Fruit fly (Drosophila melanogaster) whole organism, embryonic: Measurements from ENCODE around the gene obst-B.

Source experiments
- Antp ChIP-seq: fragments of 200-800 bp; sonication (Bioruptor generic); optimal IDR thresholded peaks from 3 replicates; lab custom pipeline; 2016; ENCODE audit warnings: missing biosample characterization, missing genetic modification characterization
- Awh ChIP-seq: fragments of 200-800 bp; sonication (Bioruptor generic); IDR thresholded peaks from 2 replicates; pipeline ENCODE4, ENCODE4 v1.3.6; 2022; ENCODE audit warnings: missing biosample characterization, missing genetic modification characterization
- BEAF-32 ChIP-seq: fragments of 200-800 bp; sonication (Bioruptor generic); optimal IDR thresholded peaks from 3 replicates; lab custom pipeline; 2017; ENCODE audit warnings: missing biosample characterization, missing genetic modification characterization, mild to moderate bottlenecking, moderate library complexity, missing genetic modification reagents
- Blimp-1 ChIP-seq: fragments of 200-800 bp; sonication (Bioruptor generic); optimal IDR thresholded peaks from 3 replicates; lab custom pipeline; 2018; ENCODE audit warnings: missing biosample characterization, missing genetic modification characterization, mild to moderate bottlenecking, moderate library complexity, missing genetic modification reagents
- CG10565 ChIP-seq: fragments of 200-800 bp; sonication (Bioruptor generic); optimal IDR thresholded peaks from 3 replicates; lab custom pipeline; 2016; ENCODE audit warnings: missing biosample characterization, mild to moderate bottlenecking, missing genetic modification characterization
- CG11085 ChIP-seq: fragments of 200-800 bp; sonication (Bioruptor generic); IDR thresholded peaks from 2 replicates; pipeline ENCODE4 v1.3.6; 2022; ENCODE audit warnings: missing biosample characterization, missing genetic modification characterization
- CG11456 ChIP-seq: fragments of 200-800 bp; sonication (Bioruptor generic); IDR thresholded peaks from 3 replicates; pipeline ENCODE4 v1.3.6; 2022; ENCODE audit warnings: missing biosample characterization, missing genetic modification characterization
- CG12942 ChIP-seq: fragments of 200-800 bp; sonication (Bioruptor generic); optimal IDR thresholded peaks from 3 replicates; lab custom pipeline; 2016; ENCODE audit warnings: missing biosample characterization, missing genetic modification characterization
- CG13624 ChIP-seq: fragments of 200-800 bp; sonication (Bioruptor generic); optimal IDR thresholded peaks from 2 replicates; lab custom pipeline; 2016; ENCODE audit warnings: missing biosample characterization, missing genetic modification characterization
- CG13775 ChIP-seq: fragments of 200-800 bp; sonication (Bioruptor generic); optimal IDR thresholded peaks from 3 replicates; lab custom pipeline; 2017; ENCODE audit warnings: missing biosample characterization, mild to moderate bottlenecking, missing genetic modification characterization
- CG13894 ChIP-seq: fragments of 200-800 bp; sonication (Bioruptor generic); optimal IDR thresholded peaks from 3 replicates; lab custom pipeline; 2018; ENCODE audit warnings: missing biosample characterization, mild to moderate bottlenecking, missing genetic modification characterization, moderate library complexity
- CG14667 ChIP-seq: fragments of 200-800 bp; sonication (Bioruptor generic); IDR thresholded peaks from 2 replicates; pipeline ENCODE4 v1.3.6; 2022; ENCODE audit warnings: missing biosample characterization, missing genetic modification characterization
- CG2116 ChIP-seq: fragments of 200-800 bp; sonication (Bioruptor generic); optimal IDR thresholded peaks from 3 replicates; lab custom pipeline; 2018; ENCODE audit warnings: missing biosample characterization, mild to moderate bottlenecking, missing genetic modification characterization
- CG31224 ChIP-seq: fragments of 200-800 bp; sonication (Bioruptor generic); IDR thresholded peaks from 2 replicates; pipeline ENCODE4 v1.3.6; 2022; ENCODE audit warnings: missing biosample characterization, missing genetic modification characterization
- CG32772 ChIP-seq: fragments of 200-800 bp; sonication (Bioruptor generic); IDR thresholded peaks from 2 replicates; pipeline ENCODE4 v1.3.6; 2022; ENCODE audit warnings: missing biosample characterization, missing genetic modification characterization
- CG34422 ChIP-seq: fragments of 200-800 bp; sonication (Bioruptor generic); IDR thresholded peaks from 3 replicates; pipeline ENCODE4 v1.3.6; 2022; ENCODE audit warnings: missing biosample characterization, missing genetic modification characterization
- CG3838 ChIP-seq: fragments of 200-800 bp; sonication (Bioruptor generic); optimal IDR thresholded peaks from 3 replicates; lab custom pipeline; 2016; ENCODE audit warnings: missing biosample characterization, missing genetic modification characterization
- CG42726 ChIP-seq: fragments of 200-800 bp; sonication (Bioruptor generic); IDR thresholded peaks from 2 replicates; pipeline ENCODE4 v1.3.6; 2022; ENCODE audit warnings: missing biosample characterization, missing genetic modification characterization; ENCODE audit not compliant: partially characterized antibody
- CG4282 ChIP-seq: fragments of 200-800 bp; sonication (Bioruptor generic); optimal IDR thresholded peaks from 2 replicates; lab custom pipeline; 2016; ENCODE audit warnings: missing biosample characterization, missing genetic modification characterization
- CG4328 ChIP-seq: fragments of 200-800 bp; sonication (Bioruptor generic); optimal IDR thresholded peaks from 3 replicates; lab custom pipeline; 2017; ENCODE audit warnings: missing biosample characterization, missing genetic modification reagents, missing genetic modification characterization
- CG6254 ChIP-seq: fragments of 200-800 bp; sonication (Bioruptor generic); optimal IDR thresholded peaks from 3 replicates; lab custom pipeline; 2017; ENCODE audit warnings: mild to moderate bottlenecking, missing biosample characterization, missing genetic modification reagents, missing genetic modification characterization
- CG6683 ChIP-seq: fragments of 200-800 bp; sonication (Bioruptor generic); optimal IDR thresholded peaks from 2 replicates; lab custom pipeline; 2017; ENCODE audit warnings: missing biosample characterization, mild to moderate bottlenecking, missing genetic modification characterization, missing genetic modification reagents
- CG7357 ChIP-seq: fragments of 200-800 bp; sonication (Bioruptor generic); IDR thresholded peaks from 3 replicates; pipeline ENCODE4 v1.3.6; 2022; ENCODE audit warnings: missing biosample characterization, missing genetic modification characterization
- CG7963 ChIP-seq: fragments of 200-800 bp; sonication (Bioruptor generic); IDR thresholded peaks from 3 replicates; pipeline ENCODE4 v1.3.6; 2022; ENCODE audit warnings: missing biosample characterization, missing genetic modification characterization; ENCODE audit not compliant: partially characterized antibody
- CTCF ChIP-seq: fragments of 200-800 bp; sonication (Bioruptor generic); optimal IDR thresholded peaks from 2 replicates; lab custom pipeline; 2017; ENCODE audit warnings: missing biosample characterization, mild to moderate bottlenecking, missing genetic modification characterization, moderate library complexity
- CoRest ChIP-seq: fragments of 200-800 bp; sonication (Bioruptor generic); optimal IDR thresholded peaks from 3 replicates; lab custom pipeline; 2018; ENCODE audit warnings: missing biosample characterization, mild to moderate bottlenecking, missing genetic modification characterization, moderate library complexity
- CrebB ChIP-seq: fragments of 200-800 bp; sonication (Bioruptor generic); optimal IDR thresholded peaks from 3 replicates; lab custom pipeline; 2018; ENCODE audit warnings: missing biosample characterization, mild to moderate bottlenecking, missing genetic modification characterization
- D19B ChIP-seq: fragments of 200-800 bp; sonication (Bioruptor generic); optimal IDR thresholded peaks from 2 replicates; lab custom pipeline; 2017; ENCODE audit warnings: missing biosample characterization, mild to moderate bottlenecking, missing genetic modification characterization
- HLH54F ChIP-seq: fragments of 200-800 bp; sonication (Bioruptor generic); optimal IDR thresholded peaks from 3 replicates; lab custom pipeline; 2016; ENCODE audit warnings: missing biosample characterization, missing genetic modification characterization
- HLHmδ ChIP-seq: fragments of 200-800 bp; sonication (Bioruptor generic); optimal IDR thresholded peaks from 2 replicates; lab custom pipeline; 2018; ENCODE audit warnings: missing biosample characterization, mild to moderate bottlenecking, missing genetic modification characterization, moderate library complexity
- Hmx ChIP-seq: fragments of 200-800 bp; sonication (Bioruptor generic); optimal IDR thresholded peaks from 2 replicates; lab custom pipeline; 2016; ENCODE audit warnings: missing biosample characterization, missing genetic modification characterization
- Hsf ChIP-seq: fragments of 200-800 bp; sonication (Bioruptor generic); optimal IDR thresholded peaks from 3 replicates; lab custom pipeline; 2016; ENCODE audit warnings: missing biosample characterization, missing genetic modification characterization
- NK7.1 ChIP-seq: fragments of 200-800 bp; sonication (Bioruptor generic); optimal IDR thresholded peaks from 3 replicates; lab custom pipeline; 2016; ENCODE audit warnings: missing biosample characterization, missing genetic modification characterization
- Poxn ChIP-seq: fragments of 200-800 bp; sonication (Bioruptor generic); IDR thresholded peaks from 2 replicates; pipeline ENCODE4 v1.3.6; 2022; ENCODE audit warnings: missing biosample characterization, missing genetic modification characterization
- aop ChIP-seq: fragments of 200-800 bp; sonication (Bioruptor generic); IDR thresholded peaks from 2 replicates; pipeline ENCODE4 v1.3.6; 2022; ENCODE audit warnings: missing biosample characterization, missing genetic modification characterization
- cas ChIP-seq: fragments of 200-800 bp; sonication (Bioruptor generic); IDR thresholded peaks from 2 replicates; pipeline ENCODE4 v1.3.6; 2022; ENCODE audit warnings: missing biosample characterization, missing genetic modification characterization
- caup ChIP-seq: fragments of 200-800 bp; sonication (Bioruptor generic); optimal IDR thresholded peaks from 3 replicates; lab custom pipeline; 2017; ENCODE audit warnings: missing biosample characterization, mild to moderate bottlenecking, missing genetic modification characterization, moderate library complexity; ENCODE audit not compliant: severe bottlenecking
- eve ChIP-seq, 2 experiments: fragments of >200 bp; optimal IDR thresholded peaks; 2 replicates each; lab custom pipeline; 2017; ENCODE audit warnings: missing biosample characterization in 2 of 2, missing genetic modification characterization in 2 of 2
- ewg ChIP-seq: fragments of 200-800 bp; sonication (Bioruptor generic); optimal IDR thresholded peaks from 3 replicates; lab custom pipeline; 2017; ENCODE audit warnings: mild to moderate bottlenecking, missing biosample characterization, missing genetic modification reagents, missing genetic modification characterization
- exex ChIP-seq: fragments of 200-800 bp; sonication (Bioruptor generic); optimal IDR thresholded peaks from 4 replicates; lab custom pipeline; 2018; ENCODE audit warnings: missing biosample characterization, mild to moderate bottlenecking, missing genetic modification characterization, moderate library complexity
- fd96Cb ChIP-seq: fragments of 200-800 bp; sonication (Bioruptor generic); optimal IDR thresholded peaks from 2 replicates; lab custom pipeline; 2018; ENCODE audit warnings: missing biosample characterization, mild to moderate bottlenecking, missing genetic modification characterization, moderate library complexity
- gem ChIP-seq: fragments of 200-800 bp; sonication (Bioruptor generic); optimal IDR thresholded peaks from 2 replicates; lab custom pipeline; 2019; ENCODE audit warnings: missing biosample characterization, mild to moderate bottlenecking, missing genetic modification characterization, moderate library complexity
- gfzf ChIP-seq: fragments of 200-800 bp; sonication (Bioruptor generic); optimal IDR thresholded peaks from 2 replicates; lab custom pipeline; 2016; ENCODE audit warnings: missing biosample characterization, mild to moderate bottlenecking, missing genetic modification characterization, moderate library complexity
- pho ChIP-seq: fragments of 200-800 bp; sonication (Bioruptor generic); optimal IDR thresholded peaks from 2 replicates; lab custom pipeline; 2016; ENCODE audit warnings: missing biosample characterization, missing genetic modification characterization
- stwl ChIP-seq: fragments of 200-800 bp; sonication (Bioruptor generic); optimal IDR thresholded peaks from 3 replicates; lab custom pipeline; 2018; ENCODE audit warnings: missing biosample characterization, mild to moderate bottlenecking, missing genetic modification characterization, moderate library complexity
- tup ChIP-seq: fragments of 200-800 bp; sonication (Bioruptor generic); optimal IDR thresholded peaks from 2 replicates; lab custom pipeline; 2016; ENCODE audit warnings: missing biosample characterization, mild to moderate bottlenecking, missing genetic modification characterization, moderate library complexity
- vnd ChIP-seq: fragments of 200-800 bp; sonication (Bioruptor generic); IDR thresholded peaks from 3 replicates; pipeline ENCODE4 v1.3.6; 2022; ENCODE audit warnings: missing biosample characterization, missing genetic modification characterization; ENCODE audit not compliant: partially characterized antibody
- zf30C ChIP-seq: fragments of 200-800 bp; sonication (Bioruptor generic); optimal IDR thresholded peaks from 3 replicates; lab custom pipeline; 2018; ENCODE audit warnings: missing biosample characterization, mild to moderate bottlenecking, missing genetic modification characterization

Gene obst-B

dm6 chr2L:10049280-10049679 is 16.8 kb downstream of the obst-B start, which contains the start of gene CG33301:
CG33301 (plus strand) TSS chr2L:10049580.
- TF ChIP-seq CG13624 (GFP tag; lab: Kevin White, UChicago) (no peak), exex (tag; lab: Kevin White, UChicago) (peak; percentile 33), CG4282 (no peak), CG14667 (no peak)

- TF ChIP-seq Blimp-1 (GFP tag; lab: Kevin White, UChicago) = peak; percentile 65
- no peak for TF ChIP-seq zf30C
- no peak for TF ChIP-seq HLH54F (GFP tag; lab: Kevin White, UChicago)
- TF ChIP-seq CG31224 (GFP tag; lab: Robert Waterston, UW) = no peak
- no peak for TF ChIP-seq cas (GFP tag; lab: Robert Waterston, UW)
- no peak for TF ChIP-seq caup (GFP tag; lab: Kevin White, UChicago)
- no peak for TF ChIP-seq HLHmδ (GFP tag; lab: Kevin White, UChicago)
- no peak for TF ChIP-seq CG34422 (GFP tag; lab: Robert Waterston, UW)
- TF ChIP-seq CG42726 (GFP tag; lab: Robert Waterston, UW) = no peak
- TF ChIP-seq CG6683 (GFP tag; lab: Kevin White, UChicago) = no peak
- TF ChIP-seq Awh (GFP tag; lab: Robert Waterston, UW) = peak; percentile 8; the same call in 1 of the 2 replicates
- no peak for TF ChIP-seq CG3838 (GFP tag; lab: Kevin White, UChicago)
- no peak for TF ChIP-seq CoRest (tag; lab: Kevin White, UChicago)
- no peak for TF ChIP-seq CG12942 (GFP tag; lab: Kevin White, UChicago)
- TF ChIP-seq CG32772 (GFP tag; lab: Robert Waterston, UW) = peak; percentile 33; the same call in 1 of the 2 replicates
- TF ChIP-seq CG7963 = no peak
- no peak for TF ChIP-seq Poxn (GFP tag; lab: Robert Waterston, UW)
- no peak for TF ChIP-seq CG10565 (GFP tag; lab: Kevin White, UChicago)
- no peak for TF ChIP-seq tup (GFP tag; lab: Kevin White, UChicago)
- TF ChIP-seq CTCF (GFP tag; lab: Kevin White, UChicago) = peak; percentile 83
- TF ChIP-seq CG11085 (GFP tag; lab: Robert Waterston, UW) = no peak
- TF ChIP-seq ewg (GFP tag; lab: Kevin White, UChicago) = peak; percentile 70
- no peak for TF ChIP-seq CG4328
Observed at dm6 chr2L:10053583-10054263, 21.2 kb downstream of the obst-B start, which contains the start of gene Cpr31A. Cpr31A (plus strand) TSS chr2L:10054213.

dm6 chr2L:10056705-10057104 is 24.2 kb downstream of the obst-B start, which contains the start of gene Pen:
Pen (plus strand) TSS chr2L:10056900.
- TF ChIP-seq CG13775 (GFP tag; lab: Kevin White, UChicago) (no peak), Antp (GFP tag; lab: Kevin White, UChicago) (no peak), vnd (GFP tag; lab: Robert Waterston, UW) (peak; percentile 47; the same call in 2 of the 3 replicates), CG6254 (GFP tag; lab: Kevin White, UChicago) (no peak), Hmx (GFP tag; lab: Kevin White, UChicago) (no peak), aop (no peak), gem (no peak), gfzf (GFP tag; lab: Kevin White, UChicago) (peak; percentile 45), CG11456 (GFP tag; lab: Robert Waterston, UW) (no peak), CG7357 (GFP tag; lab: Robert Waterston, UW) (no peak), CG2116 (GFP tag; lab: Kevin White, UChicago) (peak; percentile 52), D19B (GFP tag; lab: Kevin White, UChicago) (no peak), NK7.1 (GFP tag; lab: Kevin White, UChicago) (no peak), CG34422 (GFP tag; lab: Robert Waterston, UW) (no peak), stwl (peak; percentile 38), CrebB (tag; lab: Kevin White, UChicago) (no peak), pho (GFP tag; lab: Kevin White, UChicago) (no peak), BEAF-32 (peak; percentile 85), eve (GFP tag; optimal IDR thresholded peaks at IDR 0.05; lab: Kevin White, UChicago) (no peak), CG13894 (tag; lab: Kevin White, UChicago) (no peak), fd96Cb (tag; lab: Kevin White, UChicago) (no peak), Hsf (GFP tag; lab: Kevin White, UChicago) (no peak)
